Worm (Caenorhabditis elegans) whole organism, L2 larva: ENCODE measurements around the gene F53C11.5.

Experiments
- R02D3.7 ChIP-seq: fragments of 150-350 bp; optimal IDR thresholded peaks from 2 replicates; lab custom pipeline; 2014; ENCODE audit warnings: missing biosample characterization, missing genetic modification characterization
- alr-1 ChIP-seq: fragments of 150-350 bp; optimal IDR thresholded peaks from 2 replicates; lab custom pipeline; 2014; ENCODE audit warnings: missing biosample characterization, missing genetic modification characterization
- ama-1 ChIP-seq: fragments of 150-350 bp; optimal IDR thresholded peaks from 2 replicates; lab custom pipeline; 2018; ENCODE audit warnings: inconsistent platforms
- lsy-2 ChIP-seq, 2 experiments: fragments of 150-350 bp in 1 of 2; sonication (generic microtip) in 1 of 2; optimal IDR thresholded peaks; 2 replicates each; lab custom pipeline; 2014 to 2017; ENCODE audit warnings: missing biosample characterization in 2 of 2, missing genetic modification characterization in 2 of 2
- nhr-11 ChIP-seq: fragments of 150-350 bp; optimal IDR thresholded peaks from 2 replicates; lab custom pipeline; 2014; ENCODE audit warnings: missing biosample characterization, missing genetic modification characterization
- nhr-237 ChIP-seq: fragments of 150-350 bp; optimal IDR thresholded peaks from 2 replicates; lab custom pipeline; 2014; ENCODE audit warnings: missing biosample characterization, missing genetic modification characterization
- nhr-77 ChIP-seq: fragments of 150-350 bp; optimal IDR thresholded peaks from 2 replicates; lab custom pipeline; 2014; ENCODE audit warnings: missing biosample characterization, missing genetic modification characterization
- skn-1 ChIP-seq: sonication (generic microtip); optimal IDR thresholded peaks from 2 replicates; lab custom pipeline; 2017; ENCODE audit warnings: missing biosample characterization, missing genetic modification characterization
- snpc-4 ChIP-seq: fragments of 150-350 bp; optimal IDR thresholded peaks from 2 replicates; lab custom pipeline; 2014; ENCODE audit warnings: missing biosample characterization, missing genetic modification characterization
- unc-55 ChIP-seq: fragments of 150-350 bp; sonication (generic microtip); optimal IDR thresholded peaks from 3 replicates; lab custom pipeline; 2014; ENCODE audit warnings: missing biosample characterization, missing genetic modification reagents, missing genetic modification characterization
- unc-62 ChIP-seq: fragments of 150-350 bp; optimal IDR thresholded peaks from 2 replicates; lab custom pipeline; 2014; ENCODE audit warnings: missing biosample characterization, missing genetic modification reagents, missing genetic modification characterization
- ztf-1 ChIP-seq: fragments of 200-800 bp; sonication (Bioruptor generic); conservative IDR thresholded peaks from 2 replicates; pipeline ENCODE4 v1.3.6; 2022; ENCODE audit warnings: missing genetic modification characterization, missing compliant biosample characterization
- ztf-11 ChIP-seq: sonication (generic microtip); optimal IDR thresholded peaks from 2 replicates; lab custom pipeline; 2017; ENCODE audit warnings: missing biosample characterization, missing genetic modification characterization
- ztf-4 ChIP-seq: fragments of 150-350 bp; optimal IDR thresholded peaks from 2 replicates; lab custom pipeline; 2014; ENCODE audit warnings: missing biosample characterization, missing genetic modification characterization

ce11 chrV:13777857-13778256, 9.5 kb upstream of the F53C11.5 start, which contains the start of gene F53C11.9:
- TF ChIP-seq lsy-2 (tag; optimal IDR thresholded peaks at IDR 0.05; lab: Kevin White, UChicago) (no peak), ama-1 (lab: Kevin White, UChicago) (no peak), ztf-4 (no peak), nhr-77 (no peak), snpc-4 (tag; lab: Kevin White, UChicago) (no peak), nhr-11 (tag; lab: Kevin White, UChicago) (no peak), skn-1 (tag; lab: Kevin White, UChicago) (no peak), ztf-1 (no peak), nhr-237 (tag; lab: Kevin White, UChicago) (no peak), unc-62 (GFP tag; lab: Kevin White, UChicago) (no peak), unc-55 (GFP tag; lab: Kevin White, UChicago) (no peak), ztf-11 (no peak), R02D3.7 (tag; lab: Kevin White, UChicago) (no peak), alr-1 (tag; lab: Kevin White, UChicago) (no peak)
